Worm (Caenorhabditis elegans): ENCODE measurements around the gene C44C10.10.

Gene C44C10.10

DNA sequence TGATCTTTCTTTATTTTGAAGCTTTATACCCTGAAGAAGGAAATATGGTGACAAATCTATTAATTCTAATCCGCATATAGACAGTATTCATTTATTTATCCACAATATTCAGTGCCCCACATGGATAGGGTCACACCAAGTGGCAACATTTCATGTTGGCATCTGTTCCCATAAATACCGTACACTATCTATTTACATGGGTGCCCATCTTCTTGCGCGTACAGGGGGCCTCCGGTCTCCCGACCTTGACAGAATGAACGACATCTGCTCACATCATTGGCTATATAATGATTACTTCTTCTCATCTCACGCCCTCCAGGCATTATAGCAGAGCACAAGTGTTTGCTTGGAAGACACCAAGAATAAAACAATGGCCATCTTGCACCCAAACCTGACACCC lies 14.5 kb upstream of the C44C10.10 start:
- TF ChIP-seq tra-4 (tag; optimal IDR thresholded peaks at IDR 0.05) (no peak), ets-7 (tag; optimal IDR thresholded peaks at IDR 0.05) (no peak), sea-1 (GFP tag; conservative IDR thresholded peaks at IDR 0.05) (0 out of 2 replicates have a peak, but pooled peaks have one; percentile 23), ceh-13 (GFP tag; optimal IDR thresholded peaks at IDR 0.05) (no peak), hmbx-1 (tag; optimal IDR thresholded peaks at IDR 0.05) (no peak)

DNA sequence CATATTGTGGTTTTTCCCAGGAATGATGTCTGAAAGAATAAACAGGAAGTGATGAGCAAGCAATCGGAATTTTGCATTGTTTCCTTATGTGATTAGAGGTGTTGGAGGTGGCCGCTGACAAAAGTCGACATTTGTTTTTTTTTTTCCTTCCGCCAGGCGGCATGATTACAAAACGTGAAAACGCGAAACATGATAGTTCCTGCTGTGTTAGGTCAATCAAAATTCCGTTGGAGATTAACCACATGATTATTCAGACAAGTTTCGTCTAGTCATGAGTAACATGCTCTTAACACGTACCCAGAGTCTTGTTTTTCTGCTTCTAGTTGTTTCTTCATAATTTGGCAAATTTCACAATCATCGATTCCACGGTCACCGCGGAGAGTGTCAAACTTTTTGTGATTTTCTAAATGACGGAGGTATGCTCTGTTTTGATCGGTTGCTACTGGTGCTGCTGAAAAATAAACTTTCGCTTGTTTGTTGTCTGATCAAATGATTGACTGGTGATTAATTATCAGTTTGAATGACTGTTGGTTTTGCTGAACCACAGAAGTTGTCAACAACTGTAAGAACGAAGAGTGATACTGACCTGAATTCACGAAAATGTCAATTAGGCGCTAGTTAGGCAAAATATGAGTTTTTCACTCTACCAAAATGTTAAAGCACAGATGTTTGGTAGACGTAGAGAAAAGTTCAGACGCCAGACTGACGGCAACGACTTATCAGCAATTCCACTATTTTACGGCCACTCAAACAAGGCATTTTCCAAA lies 10.7 kb upstream of the C44C10.10 start:
- TF ChIP-seq tra-4 (tag; optimal IDR thresholded peaks at IDR 0.05) (no peak), sea-1 (GFP tag; conservative IDR thresholded peaks at IDR 0.05) (no peak), ceh-13 (GFP tag; optimal IDR thresholded peaks at IDR 0.05) (no peak), ceh-36 (tag; optimal IDR thresholded peaks at IDR 0.05) (no peak), pes-1 (GFP tag; IDR thresholded peaks at IDR 0.05) (no peak), B0310.2 (tag; optimal IDR thresholded peaks at IDR 0.05) (no peak), hnd-1 (tag; optimal IDR thresholded peaks at IDR 0.05) (no peak), F13C5.2 (tag; optimal IDR thresholded peaks at IDR 0.05) (no peak)

DNA sequence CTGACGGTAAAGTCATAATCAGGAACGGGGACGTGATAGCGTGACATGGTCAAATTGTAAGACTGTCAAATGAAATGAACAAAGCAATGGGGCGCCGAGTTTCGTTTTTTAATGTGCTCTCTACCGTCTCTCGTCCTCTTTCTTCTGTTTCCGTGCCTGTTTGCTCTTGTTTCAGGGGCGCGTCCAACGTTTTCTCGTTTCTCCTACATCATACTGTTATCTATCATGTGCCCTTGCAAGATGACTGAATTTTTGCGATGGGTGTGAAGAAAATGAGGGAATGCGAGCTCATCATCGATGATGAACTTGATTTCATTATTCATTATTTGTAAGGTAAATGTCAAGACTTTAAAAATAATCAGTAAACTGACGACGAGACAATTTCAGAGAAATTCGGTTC lies 9.3 kb upstream of the C44C10.10 start, which contains the start of gene T04F8.7:
Gene T04F8.7 (minus strand): TSS at position 130 of the 400 bp plus-strand sequence.
- TF ChIP-seq F13C5.2 (tag; optimal IDR thresholded peaks at IDR 0.05) (no peak), tbx-37 (GFP tag; conservative IDR thresholded peaks at IDR 0.05) (no peak), tra-4 (tag; optimal IDR thresholded peaks at IDR 0.05) (no peak), hmg-4 (GFP tag; optimal IDR thresholded peaks at IDR 0.05) (no peak), ama-1 (optimal IDR thresholded peaks at IDR 0.05) (no peak), hmbx-1 (tag; optimal IDR thresholded peaks at IDR 0.05) (no peak), ceh-13 (GFP tag; optimal IDR thresholded peaks at IDR 0.05) (no peak), sea-1 (GFP tag; conservative IDR thresholded peaks at IDR 0.05) (no peak), flt-1 (GFP tag; IDR thresholded peaks at IDR 0.05) (no peak), pes-1 (GFP tag; IDR thresholded peaks at IDR 0.05) (no peak), aly-1 (tag; optimal IDR thresholded peaks at IDR 0.05) (no peak), ceh-36 (tag; optimal IDR thresholded peaks at IDR 0.05) (no peak), hnd-1 (tag; optimal IDR thresholded peaks at IDR 0.05) (no peak), B0310.2 (tag; optimal IDR thresholded peaks at IDR 0.05) (no peak), ets-7 (tag; optimal IDR thresholded peaks at IDR 0.05) (no peak), scrt-1 (GFP tag; IDR thresholded peaks at IDR 0.05) (no peak), tbx-11 (GFP tag; IDR thresholded peaks at IDR 0.05) (no peak)

DNA sequence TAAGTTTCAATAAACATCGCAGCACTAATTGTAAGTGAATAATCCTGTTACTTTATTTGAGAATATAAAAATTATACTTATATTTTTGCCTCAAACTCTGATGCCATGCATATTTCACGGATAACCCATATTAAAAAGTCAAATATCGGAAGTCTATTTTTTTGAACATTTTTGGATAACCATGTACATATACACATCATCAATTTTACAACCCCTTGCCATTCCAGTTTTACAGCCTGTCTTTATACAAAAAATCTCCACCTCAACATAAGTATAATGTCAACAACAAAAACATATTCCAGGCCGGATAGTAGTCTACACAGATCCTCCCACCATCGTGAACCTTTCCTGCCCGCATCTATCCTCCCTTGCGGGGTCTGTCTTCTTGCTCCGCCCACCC lies 5.9 kb upstream of the C44C10.10 start, which contains the start of gene hnd-1:
Gene hnd-1 (plus strand): TSS at position 301 of the 400 bp plus-strand sequence.
- TF ChIP-seq hmbx-1 (tag; optimal IDR thresholded peaks at IDR 0.05) (no peak), ama-1 (optimal IDR thresholded peaks at IDR 0.05) (no peak)

DNA sequence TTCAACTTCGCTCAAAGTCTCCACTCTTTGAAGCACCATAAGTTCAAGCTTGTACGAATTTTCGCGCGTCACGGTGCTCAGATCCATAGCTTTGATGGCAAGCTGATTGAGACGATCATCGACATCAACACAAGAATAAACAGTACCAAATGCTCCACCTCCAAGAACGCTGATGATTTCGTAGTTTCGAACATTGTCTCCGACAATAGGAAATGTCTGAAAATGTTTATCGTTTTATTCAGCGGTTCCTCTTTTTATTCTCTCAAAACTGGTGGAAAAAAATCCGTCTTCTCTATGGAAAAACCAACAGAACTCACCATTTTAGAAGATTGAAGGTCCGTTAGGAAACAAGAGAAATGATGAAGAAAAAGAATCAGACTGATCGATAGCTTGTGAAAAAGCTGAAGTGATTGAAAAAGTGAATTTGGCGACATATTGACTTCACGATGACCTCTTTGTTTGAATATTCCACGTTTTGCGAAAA lies 2.2 kb upstream of the C44C10.10 start, which contains the start of gene C44C10.7:
Gene C44C10.7 (minus strand): TSS at position 434 of the 484 bp plus-strand sequence.
- TF ChIP-seq hnd-1 (tag; optimal IDR thresholded peaks at IDR 0.05) = no peak
- TF ChIP-seq tra-4 (tag; optimal IDR thresholded peaks at IDR 0.05) = no peak
- no peak for TF ChIP-seq flt-1 (GFP tag; IDR thresholded peaks at IDR 0.05)
- no peak for TF ChIP-seq tbx-11 (GFP tag; IDR thresholded peaks at IDR 0.05)
- TF ChIP-seq scrt-1 (GFP tag; IDR thresholded peaks at IDR 0.05) = no peak
- no peak for TF ChIP-seq sea-1 (GFP tag; conservative IDR thresholded peaks at IDR 0.05)
- TF ChIP-seq aly-1 (tag; optimal IDR thresholded peaks at IDR 0.05) = no peak
- TF ChIP-seq tbx-37 (GFP tag; conservative IDR thresholded peaks at IDR 0.05) = no peak
- no peak for TF ChIP-seq B0310.2 (tag; optimal IDR thresholded peaks at IDR 0.05)
- no peak for TF ChIP-seq ceh-36 (tag; optimal IDR thresholded peaks at IDR 0.05)
- TF ChIP-seq ceh-13 (GFP tag; optimal IDR thresholded peaks at IDR 0.05) = no peak
- no peak for TF ChIP-seq F13C5.2 (tag; optimal IDR thresholded peaks at IDR 0.05)

DNA sequence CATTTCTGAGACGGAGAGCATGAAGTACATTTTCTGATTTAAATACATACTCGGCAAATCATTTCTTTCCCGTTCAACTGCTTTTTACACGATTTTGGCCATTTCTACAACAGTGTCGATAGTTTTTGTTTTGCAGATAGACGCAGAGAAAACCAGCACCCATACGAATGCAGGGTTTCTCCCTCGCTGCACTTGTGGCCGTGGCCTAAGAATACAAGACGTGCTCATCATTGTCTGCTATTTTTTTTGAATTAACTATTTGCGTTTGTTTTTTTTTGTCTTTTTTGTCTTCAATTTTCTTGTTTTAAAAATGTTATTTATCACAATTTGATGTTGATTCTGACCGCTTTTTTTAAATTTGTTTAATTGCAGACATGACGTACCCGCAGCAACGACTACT lies 3.0 kb downstream of the C44C10.10 start, which contains the start of gene smcl-1:
Gene smcl-1 (plus strand): TSS at position 373 of the 400 bp plus-strand sequence.
- TF ChIP-seq B0310.2 (tag; optimal IDR thresholded peaks at IDR 0.05) (no peak), hnd-1 (tag; optimal IDR thresholded peaks at IDR 0.05) (no peak), flt-1 (GFP tag; IDR thresholded peaks at IDR 0.05) (no peak), ama-1 (optimal IDR thresholded peaks at IDR 0.05) (no peak), scrt-1 (GFP tag; IDR thresholded peaks at IDR 0.05) (no peak), F13C5.2 (tag; optimal IDR thresholded peaks at IDR 0.05) (no peak), tbx-37 (GFP tag; conservative IDR thresholded peaks at IDR 0.05) (0 out of 2 replicates have a peak, but pooled peaks have one; percentile 41)

DNA sequence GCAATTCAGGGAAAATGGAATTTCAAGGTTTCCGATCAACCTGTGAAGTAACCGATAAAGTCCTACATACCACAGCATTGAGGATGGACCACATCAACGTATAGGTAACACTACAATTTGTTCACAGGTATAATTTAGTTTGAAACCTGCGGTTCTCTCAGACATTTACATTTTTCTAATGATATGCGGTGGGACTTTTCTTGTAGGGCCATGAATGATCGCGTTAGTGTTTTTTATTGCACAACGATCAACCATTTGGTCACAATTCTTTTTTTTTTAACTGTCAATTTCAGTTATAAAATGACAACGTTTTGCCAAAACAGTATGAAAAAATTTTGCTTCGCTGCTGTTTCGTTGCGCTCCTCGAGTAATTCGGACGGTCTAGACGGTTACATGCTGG lies 6.6 kb downstream of the C44C10.10 start, which contains the start of gene C44C10.12:
Gene C44C10.12 (plus strand): TSS at position 301 of the 400 bp plus-strand sequence.
- no peak for TF ChIP-seq sea-1 (GFP tag; conservative IDR thresholded peaks at IDR 0.05)
- TF ChIP-seq ama-1 (optimal IDR thresholded peaks at IDR 0.05) = no peak
- TF ChIP-seq ets-7 (tag; optimal IDR thresholded peaks at IDR 0.05) = no peak
- TF ChIP-seq hnd-1 (tag; optimal IDR thresholded peaks at IDR 0.05) = no peak
- no peak for TF ChIP-seq tra-4 (tag; optimal IDR thresholded peaks at IDR 0.05)
- no peak for TF ChIP-seq aly-1 (tag; optimal IDR thresholded peaks at IDR 0.05)
- TF ChIP-seq tbx-37 (GFP tag; conservative IDR thresholded peaks at IDR 0.05) = no peak
- no peak for TF ChIP-seq F13C5.2 (tag; optimal IDR thresholded peaks at IDR 0.05)
- no peak for TF ChIP-seq hmg-4 (GFP tag; optimal IDR thresholded peaks at IDR 0.05)
- TF ChIP-seq flt-1 (GFP tag; IDR thresholded peaks at IDR 0.05) = no peak
- TF ChIP-seq ceh-13 (GFP tag; optimal IDR thresholded peaks at IDR 0.05) = no peak
- TF ChIP-seq tbx-11 (GFP tag; IDR thresholded peaks at IDR 0.05) = no peak
- TF ChIP-seq scrt-1 (GFP tag; IDR thresholded peaks at IDR 0.05) = no peak
- TF ChIP-seq pes-1 (GFP tag; IDR thresholded peaks at IDR 0.05) = no peak
- no peak for TF ChIP-seq ceh-36 (tag; optimal IDR thresholded peaks at IDR 0.05)
- TF ChIP-seq hmbx-1 (tag; optimal IDR thresholded peaks at IDR 0.05) = no peak
- no peak for TF ChIP-seq B0310.2 (tag; optimal IDR thresholded peaks at IDR 0.05)

Measured in whole organism, early embryonic.